Worm (Caenorhabditis elegans): ENCODE measurements around the gene vps-26.
"Not testable (repeated sequence)": the region's sequence is repeated elsewhere in the genome, so short reads cannot be mapped to it uniquely, and the experiment has no call there.

vps-26 gene

ce11 chrIV:9300127-9300526, 41.5 kb downstream of the vps-26 start, which contains the start of gene F49C12.3:
Gene F49C12.3, plus strand, starts transcription at chrIV:9300427.
- TF ChIP-seq ctbp-1 (GFP tag; IDR thresholded peaks at IDR 0.05) (no peak), F44E2.7 (GFP tag; IDR thresholded peaks at IDR 0.05) (no peak), Y5F2A.4 (GFP tag; optimal IDR thresholded peaks at IDR 0.05) (no peak), fkh-10 (GFP tag; optimal IDR thresholded peaks at IDR 0.05) (no peak), mdl-1 (tag; optimal IDR thresholded peaks at IDR 0.05) (no peak), ztf-11 (tag; optimal IDR thresholded peaks at IDR 0.05) (no peak), zip-11 (GFP tag; IDR thresholded peaks at IDR 0.05) (no peak), Y105C5A.15 (GFP tag; IDR thresholded peaks at IDR 0.05) (no peak), skn-1 (tag; optimal IDR thresholded peaks at IDR 0.05) (no peak), daf-19 (GFP tag; conservative IDR thresholded peaks at IDR 0.05) (no peak), madf-9 (GFP tag; conservative IDR thresholded peaks at IDR 0.05) (no peak), zfp-2 (tag; optimal IDR thresholded peaks at IDR 0.05) (no peak)

ce11 chrIV:9299145-9299544, 42.4 kb downstream of the vps-26 start, which contains the start of gene F49C12.2:
Gene F49C12.2, minus strand, starts transcription at chrIV:9299245.
- no peak for TF ChIP-seq Y5F2A.4 (GFP tag; optimal IDR thresholded peaks at IDR 0.05)
- no peak for TF ChIP-seq lin-39 (tag; optimal IDR thresholded peaks at IDR 0.05)
- TF ChIP-seq pqm-1 (tag; optimal IDR thresholded peaks at IDR 0.05): no peak
- no peak for TF ChIP-seq hlh-11 (tag; optimal IDR thresholded peaks at IDR 0.05)
- TF ChIP-seq mdt-29 (GFP tag; IDR thresholded peaks at IDR 0.05): no peak

ce11 chrIV:9296285-9296684, 45.3 kb downstream of the vps-26 start, which contains the start of gene F49C12.1:
Gene F49C12.1, minus strand, starts transcription at chrIV:9296354.
- TF ChIP-seq aly-2 (tag; optimal IDR thresholded peaks at IDR 0.05): no peak
- TF ChIP-seq ZK337.2 (GFP tag; IDR thresholded peaks at IDR 0.05): no peak
- no peak for TF ChIP-seq rbr-2 (tag; optimal IDR thresholded peaks at IDR 0.05)
- no peak for TF ChIP-seq lin-13 (GFP tag; optimal IDR thresholded peaks at IDR 0.05)
- peak; percentile 51 for TF ChIP-seq aha-1 (tag)
- TF ChIP-seq unc-62 (GFP tag; optimal IDR thresholded peaks at IDR 0.05 in 1 of 2): peak in 1 of 2 experiments; percentile 65
- TF ChIP-seq unc-62 (tag; optimal IDR thresholded peaks at IDR 0.05): no peak

ce11 chrIV:9293825-9294224, 47.8 kb downstream of the vps-26 start, which contains the start of gene nhr-264:
Gene nhr-264, minus strand, starts transcription at chrIV:9293925.
- TF ChIP-seq zfp-3 (GFP tag; conservative IDR thresholded peaks at IDR 0.05); daf-12 (tag; optimal IDR thresholded peaks at IDR 0.05); mdt-29 (GFP tag; IDR thresholded peaks at IDR 0.05): not testable (repeated sequence)

ce11 chrIV:9289635-9290034, 52.0 kb downstream of the vps-26 start:
- TF ChIP-seq Y5F2A.4 (GFP tag; optimal IDR thresholded peaks at IDR 0.05) (no peak), saeg-2 (GFP tag; IDR thresholded peaks at IDR 0.05) (no peak), ceh-32 (tag; optimal IDR thresholded peaks at IDR 0.05; ENCODE audit: poor library complexity) (no peak), nhr-76 (tag; optimal IDR thresholded peaks at IDR 0.05) (no peak), mxl-2 (GFP tag; conservative IDR thresholded peaks at IDR 0.05) (no peak), zip-11 (GFP tag; IDR thresholded peaks at IDR 0.05) (no peak), nhr-28 (tag; optimal IDR thresholded peaks at IDR 0.05) (no peak), nhr-77 (tag; optimal IDR thresholded peaks at IDR 0.05) (no peak), zfp-3 (GFP tag; conservative IDR thresholded peaks at IDR 0.05) (no peak), spr-1 (tag; optimal IDR thresholded peaks at IDR 0.05) (no peak), spr-3 (GFP tag; optimal IDR thresholded peaks at IDR 0.05) (no peak), fos-1 (tag; optimal IDR thresholded peaks at IDR 0.05) (no peak), dmd-9 (GFP tag; IDR thresholded peaks at IDR 0.05) (no peak)

All from whole organism, L4 larva.